Fruit fly (Drosophila melanogaster): Measurements from ENCODE around the gene Marf.

Gene Marf

DNA sequence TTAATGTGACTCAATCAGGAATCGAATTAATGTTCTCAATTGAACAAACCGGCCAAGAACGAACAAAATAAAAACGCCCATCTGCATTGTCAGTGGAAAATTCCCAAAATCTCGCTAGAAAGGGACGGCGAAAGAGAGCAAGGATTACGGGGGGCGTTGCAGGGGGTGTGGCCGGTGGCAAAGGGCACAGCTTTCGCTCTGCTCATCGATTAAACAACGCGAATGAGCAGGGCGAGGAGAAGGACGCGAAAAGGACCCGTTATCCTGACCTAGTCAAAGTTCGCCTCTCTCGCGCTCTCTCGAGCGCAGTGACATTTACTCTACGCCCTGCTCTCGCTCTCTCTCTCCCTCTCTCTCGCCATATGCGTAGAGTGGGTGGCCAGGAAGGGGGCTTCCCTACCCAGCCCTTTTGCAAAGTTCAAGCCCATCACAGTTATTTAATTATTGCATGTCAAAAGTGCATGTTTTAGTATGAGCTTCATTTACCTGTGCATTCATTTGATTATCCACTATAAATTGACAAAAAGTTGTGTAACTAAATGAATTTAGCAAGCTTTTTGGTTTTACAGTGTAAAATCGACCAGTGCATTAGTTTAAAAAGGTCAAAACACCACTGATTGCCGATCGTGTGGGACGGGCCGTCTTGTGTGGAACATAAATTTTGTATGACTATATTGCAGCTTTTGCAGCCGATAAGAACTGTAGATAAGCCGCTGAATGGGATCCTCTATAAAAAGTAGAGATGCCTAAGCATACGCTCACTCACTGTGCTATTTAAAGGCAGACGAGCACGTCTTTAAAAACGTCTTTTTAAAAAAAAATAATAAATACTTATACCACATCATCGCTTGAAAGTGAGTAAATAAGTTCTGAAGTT lies 26.8 kb upstream of the Marf start:
- TF ChIP-seq unpg (GFP tag; optimal IDR thresholded peaks at IDR 0.05) (peak; percentile 0), lmd (GFP tag; IDR thresholded peaks at IDR 0.05) (peak; percentile 18; the same call in 1 of the 2 replicates), CG9932 (GFP tag; IDR thresholded peaks at IDR 0.05) (peak; percentile 44), CG11456 (GFP tag; IDR thresholded peaks at IDR 0.05) (0 out of 3 replicates have a peak, but pooled peaks have one; percentile 39), CG18599 (GFP tag; optimal IDR thresholded peaks at IDR 0.05) (peak; percentile 10), CG2678 (tag; optimal IDR thresholded peaks at IDR 0.05) (peak; percentile 41), CG18262 (tag; optimal IDR thresholded peaks at IDR 0.05) (peak; percentile 31), CG6175 (GFP tag; IDR thresholded peaks at IDR 0.05) (no peak), Rfx (GFP tag; IDR thresholded peaks at IDR 0.05) (peak; percentile 51), CG18476 (GFP tag; optimal IDR thresholded peaks at IDR 0.05) (no peak), tin (GFP tag; optimal IDR thresholded peaks at IDR 0.05) (peak; percentile 6), pan (optimal IDR thresholded peaks at IDR 0.05) (no peak), pan (GFP tag; optimal IDR thresholded peaks at IDR 0.05 in 1 of 2, IDR thresholded peaks at IDR 0.05 in 1 of 2) (peak in 1 of 2 experiments; percentile 31), usp (GFP tag; optimal IDR thresholded peaks at IDR 0.05) (no peak), Ravus (GFP tag; IDR thresholded peaks at IDR 0.05) (no peak), pho (GFP tag; optimal IDR thresholded peaks at IDR 0.05) (peak; percentile 25), Med (GFP tag) (peak; percentile 79), cas (GFP tag; IDR thresholded peaks at IDR 0.05) (no peak), h (optimal IDR thresholded peaks at IDR 0.05) (no peak), lilli (GFP tag; optimal IDR thresholded peaks at IDR 0.05) (peak; percentile 2), CG4820 (GFP tag; optimal IDR thresholded peaks at IDR 0.05) (no peak), Ssrp (tag; optimal IDR thresholded peaks at IDR 0.05) (no peak), CG18619 (GFP tag; optimal IDR thresholded peaks at IDR 0.05) (peak; percentile 42), dpn (GFP tag; optimal IDR thresholded peaks at IDR 0.05) (no peak), CG3407 (GFP tag; optimal IDR thresholded peaks at IDR 0.05) (no peak), Drgx (GFP tag; IDR thresholded peaks at IDR 0.05) (peak; percentile 64), org-1 (GFP tag; optimal IDR thresholded peaks at IDR 0.05) (peak; percentile 17), CG8290 (GFP tag; optimal IDR thresholded peaks at IDR 0.05) (no peak), CG8290 (tag; optimal IDR thresholded peaks at IDR 0.05) (peak in 1 of 2 experiments; percentile 32), wdn (GFP tag; IDR thresholded peaks at IDR 0.05) (no peak), ase (GFP tag; IDR thresholded peaks at IDR 0.05) (no peak), ind (GFP tag; optimal IDR thresholded peaks at IDR 0.05) (peak; percentile 24), CG11093 (GFP tag; IDR thresholded peaks at IDR 0.05) (no peak), mirr (GFP tag; optimal IDR thresholded peaks at IDR 0.05) (no peak), HmgD (GFP tag; optimal IDR thresholded peaks at IDR 0.05) (no peak), Hmr (GFP tag; optimal IDR thresholded peaks at IDR 0.05) (peak; percentile 23), fru (optimal IDR thresholded peaks at IDR 0.05) (no peak), HLH3B (GFP tag; IDR thresholded peaks at IDR 0.05) (no peak), CG10366 (GFP tag; IDR thresholded peaks at IDR 0.05) (peak; percentile 19; the same call in 1 of the 2 replicates), CG17361 (GFP tag; IDR thresholded peaks at IDR 0.05) (peak; percentile 41; the same call in 1 of the 3 replicates), tgo (GFP tag; IDR thresholded peaks at IDR 0.05) (0 out of 3 replicates have a peak, but pooled peaks have one; percentile 30), fd3F (GFP tag; optimal IDR thresholded peaks at IDR 0.05) (no peak), CG7556 (GFP tag; optimal IDR thresholded peaks at IDR 0.05) (peak; percentile 54), CG3163 (GFP tag; optimal IDR thresholded peaks at IDR 0.05) (no peak), sens (GFP tag) (peak; percentile 66), dmrt99B (tag; optimal IDR thresholded peaks at IDR 0.05) (peak; percentile 32), Atf-2 (GFP tag; optimal IDR thresholded peaks at IDR 0.05) (no peak), tio (GFP tag; optimal IDR thresholded peaks at IDR 0.05) (peak; percentile 11), Meics (GFP tag; optimal IDR thresholded peaks at IDR 0.05) (peak; percentile 29), CG14050 (GFP tag; IDR thresholded peaks at IDR 0.05) (no peak), Kr (GFP tag; optimal IDR thresholded peaks at IDR 0.05) (no peak), Dad (GFP tag; optimal IDR thresholded peaks at IDR 0.05) (peak; percentile 28)

All from whole organism, embryonic.